Fruit fly (Drosophila melanogaster) whole organism, prepupa: ENCODE measurements around the gene CG6126.
A peak's percentile ranks its signal among the peaks of the same experiment; 100 is the strongest.

ENCODE experiments used
- CG11762 ChIP-seq: fragments of 200-800 bp; sonication (Bioruptor generic); optimal IDR thresholded peaks from 3 replicates; lab custom pipeline; 2016; ENCODE audit warnings: missing biosample characterization, missing genetic modification characterization; ENCODE audit not compliant: insufficient read depth
- CG11902 ChIP-seq: fragments of 200-800 bp; sonication (Bioruptor generic); optimal IDR thresholded peaks from 3 replicates; lab custom pipeline; 2016; ENCODE audit warnings: missing biosample characterization, missing genetic modification characterization
- CG15336 ChIP-seq: fragments of 200-800 bp; sonication (Bioruptor generic); IDR thresholded peaks from 2 replicates; pipeline ENCODE4 v1.3.6; 2022; ENCODE audit warnings: missing biosample characterization, missing genetic modification characterization
- CG1621 ChIP-seq: fragments of 200-800 bp; sonication (Bioruptor generic); optimal IDR thresholded peaks from 3 replicates; lab custom pipeline; 2018; ENCODE audit warnings: missing biosample characterization, mild to moderate bottlenecking, missing genetic modification characterization
- CG31627 ChIP-seq: fragments of 200-800 bp; sonication (Bioruptor generic); optimal IDR thresholded peaks from 3 replicates; lab custom pipeline; 2016; ENCODE audit warnings: missing biosample characterization, missing genetic modification characterization
- CG32006 ChIP-seq: fragments of 200-800 bp; sonication (Bioruptor generic); optimal IDR thresholded peaks from 3 replicates; lab custom pipeline; 2017; ENCODE audit warnings: missing biosample characterization, mild to moderate bottlenecking, missing genetic modification characterization
- CG3919 ChIP-seq: fragments of 200-800 bp; sonication (Bioruptor generic); optimal IDR thresholded peaks from 3 replicates; lab custom pipeline; 2016; ENCODE audit warnings: missing biosample characterization, missing genetic modification characterization
- CG4318 ChIP-seq: fragments of 200-800 bp; sonication (Bioruptor generic); optimal IDR thresholded peaks from 3 replicates; lab custom pipeline; 2017; ENCODE audit warnings: missing biosample characterization, mild to moderate bottlenecking, missing genetic modification characterization
- CG6163 ChIP-seq: fragments of 200-800 bp; sonication (Bioruptor generic); IDR thresholded peaks from 3 replicates; pipeline ENCODE4 v1.3.6; 2022; ENCODE audit warnings: missing biosample characterization, missing genetic modification characterization
- CG6276 ChIP-seq: fragments of 200-800 bp; sonication (Bioruptor generic); optimal IDR thresholded peaks from 2 replicates; lab custom pipeline; 2017; ENCODE audit warnings: missing biosample characterization, mild to moderate bottlenecking, missing genetic modification characterization
- CG6792 ChIP-seq: fragments of 200-800 bp; sonication (Bioruptor generic); optimal IDR thresholded peaks from 3 replicates; lab custom pipeline; 2016; ENCODE audit warnings: missing biosample characterization, missing genetic modification characterization
- CG6808 ChIP-seq: fragments of 200-800 bp; sonication (Bioruptor generic); optimal IDR thresholded peaks from 3 replicates; lab custom pipeline; 2017; ENCODE audit warnings: missing biosample characterization, missing genetic modification characterization, mild to moderate bottlenecking, moderate library complexity, missing genetic modification reagents
- CG6854 ChIP-seq: fragments of 200-800 bp; sonication (Bioruptor generic); optimal IDR thresholded peaks from 2 replicates; lab custom pipeline; 2017; ENCODE audit warnings: missing biosample characterization, mild to moderate bottlenecking, missing genetic modification characterization
- CG7368 ChIP-seq: fragments of 200-800 bp; sonication (Bioruptor generic); optimal IDR thresholded peaks from 3 replicates; lab custom pipeline; 2016; ENCODE audit warnings: missing biosample characterization, missing genetic modification characterization
- CG8119 ChIP-seq: fragments of 200-800 bp; sonication (Bioruptor generic); IDR thresholded peaks from 3 replicates; pipeline ENCODE4 v1.3.6; 2022; ENCODE audit warnings: missing biosample characterization, missing genetic modification characterization
- CG8319 ChIP-seq: fragments of 200-800 bp; sonication (Bioruptor generic); optimal IDR thresholded peaks from 3 replicates; lab custom pipeline; 2016; ENCODE audit warnings: missing biosample characterization, missing genetic modification characterization
- CG8632 ChIP-seq: fragments of 200-800 bp; sonication (Bioruptor generic); optimal IDR thresholded peaks from 3 replicates; lab custom pipeline; 2016; ENCODE audit warnings: missing biosample characterization, missing genetic modification characterization
- CG9139 ChIP-seq: fragments of 200-800 bp; sonication (Bioruptor generic); optimal IDR thresholded peaks from 3 replicates; lab custom pipeline; 2017; ENCODE audit warnings: missing biosample characterization, mild to moderate bottlenecking, missing genetic modification characterization
- Eip75B ChIP-seq: fragments of 200-800 bp; sonication (Bioruptor generic); optimal IDR thresholded peaks from 3 replicates; lab custom pipeline; 2016; ENCODE audit warnings: missing biosample characterization, missing genetic modification characterization
- Eip78C ChIP-seq: fragments of 200-800 bp; sonication (Bioruptor generic); peaks from one replicate; lab custom pipeline; 2016; ENCODE audit warnings: missing biosample characterization, missing genetic modification characterization
- Ets21C ChIP-seq: fragments of 200-800 bp; sonication (Bioruptor generic); optimal IDR thresholded peaks from 3 replicates; lab custom pipeline; 2016; ENCODE audit warnings: missing biosample characterization, missing genetic modification characterization
- Gug ChIP-seq: fragments of 200-800 bp; sonication (Bioruptor generic); IDR thresholded peaks from 2 replicates; pipeline ENCODE4 v1.3.6; 2022; ENCODE audit warnings: missing biosample characterization, missing genetic modification characterization
- Hr4 ChIP-seq: fragments of 200-800 bp; sonication (Bioruptor generic); optimal IDR thresholded peaks from 3 replicates; lab custom pipeline; 2016; ENCODE audit warnings: missing biosample characterization, missing genetic modification characterization
- Met ChIP-seq: fragments of 200-800 bp; sonication (Bioruptor generic); optimal IDR thresholded peaks from 3 replicates; lab custom pipeline; 2016; ENCODE audit warnings: missing biosample characterization, missing genetic modification characterization
- Smox ChIP-seq: fragments of 200-800 bp; sonication (Bioruptor generic); optimal IDR thresholded peaks from 3 replicates; lab custom pipeline; 2016; ENCODE audit warnings: missing biosample characterization, missing genetic modification characterization
- Sox102F ChIP-seq: fragments of 200-800 bp; sonication (Bioruptor generic); optimal IDR thresholded peaks from 2 replicates; lab custom pipeline; 2016; ENCODE audit warnings: missing biosample characterization, mild to moderate bottlenecking, missing genetic modification characterization
- Sox14 ChIP-seq: fragments of 200-800 bp; sonication (Bioruptor generic); optimal IDR thresholded peaks from 3 replicates; lab custom pipeline; 2016; ENCODE audit warnings: missing biosample characterization, missing genetic modification characterization
- Sox15 ChIP-seq: fragments of 200-800 bp; sonication (Bioruptor generic); optimal IDR thresholded peaks from 3 replicates; lab custom pipeline; 2016; ENCODE audit warnings: missing biosample characterization, missing genetic modification characterization
- acj6 ChIP-seq: fragments of 200-800 bp; sonication (Bioruptor generic); optimal IDR thresholded peaks from 3 replicates; lab custom pipeline; 2016; ENCODE audit warnings: missing biosample characterization, missing genetic modification characterization
- cyc ChIP-seq: fragments of 200-800 bp; sonication (Bioruptor generic); optimal IDR thresholded peaks from 3 replicates; lab custom pipeline; 2016; ENCODE audit warnings: missing biosample characterization, missing genetic modification characterization
- dac ChIP-seq: fragments of 200-800 bp; sonication (Bioruptor generic); optimal IDR thresholded peaks from 2 replicates; lab custom pipeline; 2017; ENCODE audit warnings: missing biosample characterization, mild to moderate bottlenecking, missing genetic modification characterization
- dsx ChIP-seq: fragments of 200-800 bp; optimal IDR thresholded peaks from 3 replicates; lab custom pipeline; 2019; ENCODE audit warnings: missing biosample characterization, mild to moderate bottlenecking, missing genetic modification characterization, moderate library complexity; ENCODE audit not compliant: poor library complexity, severe bottlenecking
- esn ChIP-seq: fragments of 200-800 bp; sonication (Bioruptor generic); optimal IDR thresholded peaks from 2 replicates; lab custom pipeline; 2016; ENCODE audit warnings: missing biosample characterization, mild to moderate bottlenecking, missing genetic modification characterization, moderate library complexity
- fkh ChIP-seq: fragments of 200-800 bp; sonication (Bioruptor generic); optimal IDR thresholded peaks from 3 replicates; lab custom pipeline; 2017; ENCODE audit warnings: missing biosample characterization, mild to moderate bottlenecking, missing genetic modification characterization, moderate library complexity
- lz ChIP-seq: fragments of 200-800 bp; sonication (Bioruptor generic); optimal IDR thresholded peaks from 3 replicates; lab custom pipeline; 2016; ENCODE audit warnings: missing biosample characterization, missing genetic modification characterization
- net ChIP-seq: fragments of 200-800 bp; sonication (Bioruptor generic); optimal IDR thresholded peaks from 3 replicates; lab custom pipeline; 2016; ENCODE audit warnings: missing biosample characterization, missing genetic modification characterization
- salr ChIP-seq, 2 experiments: fragments of 200-800 bp; sonication (Bioruptor generic); optimal IDR thresholded peaks; 3 replicates each; lab custom pipeline; 2016 to 2018; ENCODE audit warnings: missing biosample characterization in 2 of 2, missing genetic modification characterization in 2 of 2, mild to moderate bottlenecking in 1 of 2
- spab ChIP-seq: fragments of 200-800 bp; sonication (Bioruptor generic); optimal IDR thresholded peaks from 2 replicates; lab custom pipeline; 2017; ENCODE audit warnings: missing biosample characterization, mild to moderate bottlenecking, missing genetic modification characterization, missing genetic modification reagents
- ss ChIP-seq, 2 experiments: fragments of 200-800 bp; sonication (Bioruptor generic); optimal IDR thresholded peaks; 2 replicates in 1 of 2; 3 replicates in 1 of 2; lab custom pipeline; 2017 to 2018; ENCODE audit warnings: mild to moderate bottlenecking in 2 of 2, missing biosample characterization in 2 of 2, missing genetic modification characterization in 2 of 2, moderate library complexity in 1 of 2
- topi ChIP-seq: fragments of 200-800 bp; sonication (Bioruptor generic); optimal IDR thresholded peaks from 3 replicates; lab custom pipeline; 2016; ENCODE audit warnings: missing biosample characterization, missing genetic modification characterization

CG6126 gene

DNA sequence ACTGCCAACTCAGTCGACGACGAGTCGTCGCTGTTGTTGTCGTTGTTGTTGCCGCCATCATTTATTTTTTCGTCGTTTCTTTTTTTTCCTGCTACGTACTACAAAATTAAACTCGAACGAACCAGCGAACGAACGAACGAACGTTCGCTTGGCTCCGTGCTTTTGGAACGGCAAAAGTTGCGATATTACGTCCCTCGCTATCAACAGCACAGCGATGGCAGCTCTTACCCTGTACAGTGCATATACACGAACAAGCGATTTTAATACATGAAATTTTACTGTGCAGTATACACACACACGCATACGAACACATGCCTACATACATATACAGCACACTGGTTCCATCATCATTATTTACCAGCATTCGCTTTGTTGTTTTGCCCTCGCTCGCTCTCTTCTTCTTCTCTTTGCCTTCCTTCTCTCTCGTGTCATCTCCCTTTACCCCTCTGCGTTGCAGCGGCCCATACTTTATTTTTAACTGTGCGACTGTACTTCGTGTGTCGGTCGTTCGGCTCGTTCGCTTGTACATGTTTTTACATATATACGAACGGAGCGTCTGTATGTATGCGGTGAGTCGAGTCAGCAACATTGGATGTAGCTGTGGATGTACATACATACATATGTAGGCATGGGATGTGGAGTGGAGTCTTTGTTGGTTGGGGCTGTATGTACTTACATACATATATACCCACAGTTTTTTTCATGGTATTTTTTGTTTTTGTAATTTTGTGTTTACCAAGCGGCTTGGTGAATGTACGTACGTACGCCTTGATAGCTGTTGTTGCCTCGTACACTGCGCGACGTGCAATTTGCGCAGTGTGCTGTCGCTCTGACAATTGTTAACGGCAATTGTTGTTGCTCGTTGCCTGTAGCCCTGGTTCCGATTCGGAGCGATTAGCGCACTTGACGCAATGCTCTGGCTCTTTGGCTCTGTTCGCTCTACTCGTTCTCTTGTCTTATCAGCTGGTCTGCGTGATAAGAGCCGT lies 47.2 kb upstream of the CG6126 start (continued):
- TF ChIP-seq CG6792 (GFP tag; lab: Kevin White, UChicago) (peak; percentile 76), Gug (GFP tag; lab: Robert Waterston, UW) (no peak), CG4318 (GFP tag; lab: Kevin White, UChicago) (no peak), cyc (GFP tag; lab: Kevin White, UChicago) (peak; percentile 59), acj6 (peak; percentile 65), CG9139 (GFP tag; lab: Kevin White, UChicago) (peak; percentile 65), Sox15 (GFP tag; lab: Kevin White, UChicago) (peak; percentile 36), lz (GFP tag; lab: Kevin White, UChicago) (peak; percentile 50), Ets21C (GFP tag; lab: Kevin White, UChicago) (peak; percentile 40), Smox (peak; percentile 29), CG15336 (GFP tag; lab: Robert Waterston, UW) (no peak), CG6276 (GFP tag; lab: Kevin White, UChicago) (peak; percentile 35), CG8319 (GFP tag; lab: Kevin White, UChicago) (no peak), Sox14 (peak; percentile 65), Sox102F (GFP tag; lab: Kevin White, UChicago) (peak; percentile 71), salr (GFP tag; optimal IDR thresholded peaks at IDR 0.05; lab: Kevin White, UChicago) (peak in 1 of 2 experiments; percentile 26), topi (GFP tag; lab: Kevin White, UChicago) (peak; percentile 53), CG6808 (GFP tag; lab: Kevin White, UChicago) (peak; percentile 64), Hr4 (GFP tag; lab: Kevin White, UChicago) (peak; percentile 59), CG3919 (GFP tag; lab: Kevin White, UChicago) (peak; percentile 65), ss (GFP tag; optimal IDR thresholded peaks at IDR 0.05; lab: Kevin White, UChicago) (peak; percentile 74 to 85), dac (GFP tag; lab: Kevin White, UChicago) (peak; percentile 29), Eip75B (GFP tag; lab: Kevin White, UChicago) (peak; percentile 63), CG6163 (GFP tag; lab: Robert Waterston, UW) (no peak), Met (GFP tag; lab: Kevin White, UChicago) (peak; percentile 49), esn (GFP tag; lab: Kevin White, UChicago) (peak; percentile 58), CG11902 (GFP tag; lab: Kevin White, UChicago) (peak; percentile 14), dsx (GFP tag; lab: Kevin White, UChicago) (peak; percentile 55), net (GFP tag; lab: Kevin White, UChicago) (peak; percentile 65), CG8632 (GFP tag; lab: Kevin White, UChicago) (no peak), CG1621 (peak; percentile 29), CG32006 (peak; percentile 64), CG11762 (GFP tag; lab: Kevin White, UChicago) (peak; percentile 3), spab (GFP tag; lab: Kevin White, UChicago) (peak; percentile 42), CG6854 (GFP tag; lab: Kevin White, UChicago) (peak; percentile 79), CG31627 (peak; percentile 70), fkh (GFP tag; lab: Kevin White, UChicago) (peak; percentile 96), CG7368 (GFP tag; lab: Kevin White, UChicago) (peak; percentile 59), CG8119 (GFP tag; lab: Robert Waterston, UW) (no peak), Eip78C (GFP tag; lab: Kevin White, UChicago) (peak; percentile 78)
